Fruit fly (Drosophila melanogaster): Measurements from ENCODE around the gene Daxx.

Daxx gene

DNA sequence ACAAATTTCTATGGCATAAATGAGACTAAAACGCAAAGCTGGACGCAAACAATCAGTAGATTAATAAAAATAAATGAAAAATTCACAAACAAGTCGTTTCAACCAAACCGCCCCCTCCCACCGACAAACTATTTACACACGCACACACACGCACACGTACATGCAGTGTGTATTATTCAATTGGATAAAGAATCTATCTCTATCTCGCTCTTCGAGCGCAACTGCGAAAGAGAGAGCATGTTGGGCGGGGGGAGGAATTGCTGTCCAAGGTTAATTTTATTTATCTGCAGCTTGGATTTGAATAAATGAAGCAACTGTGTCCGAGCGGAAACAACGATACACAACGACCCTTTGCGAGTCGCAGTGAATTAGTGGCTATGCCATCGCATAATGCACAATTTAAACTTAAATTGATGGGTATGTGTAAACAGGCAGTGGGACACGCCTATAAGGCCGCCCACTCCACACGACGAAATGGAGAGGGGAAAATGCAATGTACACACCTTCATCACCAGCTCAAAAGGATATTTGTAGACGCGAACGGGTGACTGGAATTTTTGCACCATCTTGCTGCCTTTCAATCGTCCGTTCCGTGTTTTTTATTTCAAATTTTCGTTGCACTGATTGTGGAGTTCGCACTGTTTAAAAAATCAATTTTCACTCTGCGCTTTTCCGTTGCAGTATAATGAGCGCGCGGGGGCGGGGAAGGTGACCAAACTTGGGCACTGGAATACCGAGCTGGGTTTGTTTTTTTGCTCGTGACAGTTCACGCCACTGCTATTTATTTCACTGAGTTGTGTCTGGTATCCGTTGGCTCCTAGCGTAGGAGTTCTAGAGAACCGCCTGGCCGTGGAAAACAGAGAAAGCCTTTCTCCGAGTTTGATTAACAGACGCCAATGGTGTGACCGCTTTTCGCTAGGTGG is 25.4 kb upstream of the Daxx start, which contains the start of gene retm (continued):
- no peak for TF ChIP-seq slou (GFP tag; optimal IDR thresholded peaks at IDR 0.05)
- no peak for TF ChIP-seq Rx (GFP tag; IDR thresholded peaks at IDR 0.05)
- no peak for TF ChIP-seq klu (GFP tag; IDR thresholded peaks at IDR 0.05)
- TF ChIP-seq CG14667 (GFP tag; IDR thresholded peaks at IDR 0.05), result no peak
- no peak for TF ChIP-seq NC2β (GFP tag; optimal IDR thresholded peaks at IDR 0.05)
- TF ChIP-seq E2f1 (GFP tag; IDR thresholded peaks at IDR 0.05), result no peak
- no peak for TF ChIP-seq peb (GFP tag; IDR thresholded peaks at IDR 0.05)
- no peak for TF ChIP-seq cwo (GFP tag; optimal IDR thresholded peaks at IDR 0.05)
- TF ChIP-seq CG31224 (GFP tag; IDR thresholded peaks at IDR 0.05), result no peak
- TF ChIP-seq sima (GFP tag; optimal IDR thresholded peaks at IDR 0.05), result no peak
- no peak for TF ChIP-seq HLH3B (GFP tag; IDR thresholded peaks at IDR 0.05)
- TF ChIP-seq fd96Cb (tag; optimal IDR thresholded peaks at IDR 0.05), result no peak
- TF ChIP-seq danr (GFP tag; IDR thresholded peaks at IDR 0.05), result no peak
- TF ChIP-seq CG17912 (GFP tag; optimal IDR thresholded peaks at IDR 0.05), result no peak
- TF ChIP-seq slp2 (GFP tag; optimal IDR thresholded peaks at IDR 0.05), result no peak
- peak; percentile 70 for TF ChIP-seq chn (GFP tag; optimal IDR thresholded peaks at IDR 0.05)
- TF ChIP-seq run (tag; optimal IDR thresholded peaks at IDR 0.05), result no peak
- TF ChIP-seq z (GFP tag; IDR thresholded peaks at IDR 0.05), result no peak
- 0 out of 3 replicates have a peak, but pooled peaks have one; percentile 4 for TF ChIP-seq ken (GFP tag; IDR thresholded peaks at IDR 0.05)
- no peak for TF ChIP-seq Dbx (GFP tag; IDR thresholded peaks at IDR 0.05)
- no peak for TF ChIP-seq CG30403 (GFP tag; optimal IDR thresholded peaks at IDR 0.05)
- no peak for TF ChIP-seq CG17612 (GFP tag; IDR thresholded peaks at IDR 0.05)
- TF ChIP-seq Doc3 (GFP tag; IDR thresholded peaks at IDR 0.05; ENCODE audit: partially characterized antibody), result no peak
- TF ChIP-seq CG4854 (GFP tag; optimal IDR thresholded peaks at IDR 0.05), result no peak
- no peak for TF ChIP-seq CG14050 (GFP tag; IDR thresholded peaks at IDR 0.05)
- no peak for TF ChIP-seq dm (GFP tag; optimal IDR thresholded peaks at IDR 0.05)
- no peak for TF ChIP-seq pho (GFP tag; optimal IDR thresholded peaks at IDR 0.05)
- no peak for TF ChIP-seq h (optimal IDR thresholded peaks at IDR 0.05)
- TF ChIP-seq gem (tag; optimal IDR thresholded peaks at IDR 0.05), result no peak
- TF ChIP-seq Doc2 (GFP tag; IDR thresholded peaks at IDR 0.05), result no peak
- TF ChIP-seq dan (GFP tag; IDR thresholded peaks at IDR 0.05), result no peak
- TF ChIP-seq luna (GFP tag; optimal IDR thresholded peaks at IDR 0.05), result no peak
- TF ChIP-seq HmgZ (tag; optimal IDR thresholded peaks at IDR 0.05), result no peak
- no peak for TF ChIP-seq ERR (GFP tag; optimal IDR thresholded peaks at IDR 0.05)
- TF ChIP-seq amos (GFP tag; IDR thresholded peaks at IDR 0.05; ENCODE audit: partially characterized antibody), result no peak; the same call in 1 of the 2 replicates
- TF ChIP-seq toy (GFP tag; IDR thresholded peaks at IDR 0.05), result no peak
- no peak for TF ChIP-seq eve (GFP tag; optimal IDR thresholded peaks at IDR 0.05)
- no peak for TF ChIP-seq tll (GFP tag; optimal IDR thresholded peaks at IDR 0.05)
- TF ChIP-seq Abd-B (GFP tag; optimal IDR thresholded peaks at IDR 0.05), result no peak
- TF ChIP-seq Spps (tag; optimal IDR thresholded peaks at IDR 0.05), result no peak
- no peak for TF ChIP-seq Dad (GFP tag; optimal IDR thresholded peaks at IDR 0.05)
- TF ChIP-seq CG8388 (GFP tag; optimal IDR thresholded peaks at IDR 0.05), result no peak
- no peak for TF ChIP-seq CG9727 (GFP tag; optimal IDR thresholded peaks at IDR 0.05)
- TF ChIP-seq CG1792 (GFP tag; optimal IDR thresholded peaks at IDR 0.05), result no peak
- TF ChIP-seq fd64A (GFP tag; optimal IDR thresholded peaks at IDR 0.05), result peak; percentile 19
- TF ChIP-seq NFAT (GFP tag; IDR thresholded peaks at IDR 0.05), result no peak
- TF ChIP-seq MBD-R2 (GFP tag; IDR thresholded peaks at IDR 0.05), result no peak; the same call in none of the 2 replicates
- no peak for TF ChIP-seq Side (GFP tag; optimal IDR thresholded peaks at IDR 0.05)
- peak; percentile 91 for TF ChIP-seq CG15601 (tag; optimal IDR thresholded peaks at IDR 0.05)
- no peak for TF ChIP-seq CG30431 (GFP tag; optimal IDR thresholded peaks at IDR 0.05)
- TF ChIP-seq sisA (GFP tag; IDR thresholded peaks at IDR 0.05), result no peak

Measured in whole organism, embryonic.